Worm (Caenorhabditis elegans) whole organism, midembryonic: ENCODE data around the gene F12E12.6.

Experiments used
- flt-1 ChIP-seq: fragments of 200-800 bp; sonication (Bioruptor generic); IDR thresholded peaks from 2 replicates; pipeline ENCODE4 v1.3.6; 2022; ENCODE audit warnings: missing genetic modification characterization, missing compliant biosample characterization
- klf-2 ChIP-seq: fragments of 200-800 bp; sonication (Bioruptor generic); conservative IDR thresholded peaks from 2 replicates; pipeline ENCODE4 v1.3.6; 2022; ENCODE audit warnings: missing genetic modification reagents, missing genetic modification characterization, missing compliant biosample characterization
- med-1 ChIP-seq: sonication (generic microtip); optimal IDR thresholded peaks from 2 replicates; lab custom pipeline; 2017; ENCODE audit warnings: missing genetic modification characterization, mild to moderate bottlenecking, missing compliant biosample characterization, antibody characterized with exemption, missing genetic modification reagents; ENCODE audit not compliant: insufficient read depth
- tab-1 ChIP-seq: fragments of 200-800 bp; sonication (Bioruptor generic); IDR thresholded peaks from 2 replicates; pipeline ENCODE4 v1.3.6; 2022; ENCODE audit warnings: missing genetic modification characterization, missing compliant biosample characterization
- ztf-23 ChIP-seq: fragments of 200-800 bp; sonication (Bioruptor generic); IDR thresholded peaks from 2 replicates; pipeline ENCODE4 v1.3.6; 2022; ENCODE audit warnings: missing genetic modification reagents, missing genetic modification characterization, missing compliant biosample characterization
- ztf-29 ChIP-seq: fragments of 200-800 bp; sonication (Bioruptor generic); IDR thresholded peaks from 2 replicates; pipeline ENCODE4 v1.3.6; 2022; ENCODE audit warnings: missing genetic modification reagents, missing genetic modification characterization, missing compliant biosample characterization

ce11 chrII:3694664-3695063, 42.1 kb downstream of the F12E12.6 start, which contains the start of gene srx-102:
- TF ChIP-seq klf-2 (GFP tag; lab: Robert Waterston, UW) = no peak
- no peak for TF ChIP-seq ztf-29 (GFP tag; lab: Robert Waterston, UW)
- TF ChIP-seq med-1 (GFP tag; lab: Kevin White, UChicago) = no peak
- TF ChIP-seq tab-1 (GFP tag; lab: Robert Waterston, UW) = no peak
- no peak for TF ChIP-seq flt-1 (GFP tag; lab: Robert Waterston, UW)
- TF ChIP-seq ztf-23 (GFP tag; lab: Robert Waterston, UW) = no peak
